Fruit fly (Drosophila melanogaster): ENCODE measurements around the gene fh.
A peak's percentile ranks its signal among the peaks of the same experiment; 100 is the strongest.

The fh gene

dm6 chrX:9119671-9120364 lies 29.1 kb downstream of the fh start (continued):
- TF ChIP-seq unpg (GFP tag; optimal IDR thresholded peaks at IDR 0.05), result no peak
- no peak for TF ChIP-seq MESR4 (GFP tag; optimal IDR thresholded peaks at IDR 0.05)
- peak; percentile 6 for TF ChIP-seq Myb (GFP tag; optimal IDR thresholded peaks at IDR 0.05)
- TF ChIP-seq gsb-n (tag; optimal IDR thresholded peaks at IDR 0.05), result no peak
- TF ChIP-seq CG15269 (tag; optimal IDR thresholded peaks at IDR 0.05), result peak; percentile 50
- peak; percentile 62 for TF ChIP-seq CG2678 (tag; optimal IDR thresholded peaks at IDR 0.05)
- TF ChIP-seq CG7839 (tag; optimal IDR thresholded peaks at IDR 0.05), result peak; percentile 37
- TF ChIP-seq CG3281 (GFP tag; optimal IDR thresholded peaks at IDR 0.05), result peak; percentile 33
- TF ChIP-seq CG8924 (tag; optimal IDR thresholded peaks at IDR 0.05), result peak; percentile 12
- TF ChIP-seq CG16863 (GFP tag; optimal IDR thresholded peaks at IDR 0.05), result peak; percentile 3
- TF ChIP-seq ken (GFP tag; IDR thresholded peaks at IDR 0.05), result 0 out of 3 replicates have a peak, but pooled peaks have one; percentile 11
- no peak for TF ChIP-seq Rx (GFP tag; IDR thresholded peaks at IDR 0.05)
- no peak for TF ChIP-seq D (optimal IDR thresholded peaks at IDR 0.05)
- TF ChIP-seq D (GFP tag; optimal IDR thresholded peaks at IDR 0.05), result peak; percentile 46
- no peak for TF ChIP-seq otp (GFP tag; IDR thresholded peaks at IDR 0.05)
- peak; percentile 8 for TF ChIP-seq CG10267 (tag; optimal IDR thresholded peaks at IDR 0.05)
- peak; percentile 30 for TF ChIP-seq CG2120 (GFP tag; optimal IDR thresholded peaks at IDR 0.05)
- no peak for TF ChIP-seq CG4360 (GFP tag; IDR thresholded peaks at IDR 0.05)
- peak; percentile 27 for TF ChIP-seq CG13424 (tag; optimal IDR thresholded peaks at IDR 0.05)
- peak; percentile 67 for TF ChIP-seq CG11504 (tag; optimal IDR thresholded peaks at IDR 0.05)
- peak; percentile 44 for TF ChIP-seq lmd (GFP tag; IDR thresholded peaks at IDR 0.05)
- TF ChIP-seq CG12659 (GFP tag; optimal IDR thresholded peaks at IDR 0.05), result peak; percentile 15
- peak; percentile 12 for TF ChIP-seq CG1233 (GFP tag; optimal IDR thresholded peaks at IDR 0.05)
- no peak for TF ChIP-seq prd (optimal IDR thresholded peaks at IDR 0.05)
- peak; percentile 41; the same call in 1 of the 3 replicates for TF ChIP-seq prd (GFP tag; IDR thresholded peaks at IDR 0.05)
- TF ChIP-seq CG14710 (tag; optimal IDR thresholded peaks at IDR 0.05), result peak; percentile 22
- peak; percentile 31 for TF ChIP-seq Oli (tag; optimal IDR thresholded peaks at IDR 0.05)
- peak; percentile 1 for TF ChIP-seq lilli (GFP tag; optimal IDR thresholded peaks at IDR 0.05)
- no peak for TF ChIP-seq Trl (optimal IDR thresholded peaks at IDR 0.05)
- TF ChIP-seq Trl (GFP tag; optimal IDR thresholded peaks at IDR 0.05), result no peak
- no peak for TF ChIP-seq Sry-β (GFP tag; optimal IDR thresholded peaks at IDR 0.05)
- peak; percentile 0 for TF ChIP-seq cwo (GFP tag; optimal IDR thresholded peaks at IDR 0.05)
- peak; percentile 31 for TF ChIP-seq ind (GFP tag; optimal IDR thresholded peaks at IDR 0.05)
- no peak for TF ChIP-seq CG18011 (GFP tag; optimal IDR thresholded peaks at IDR 0.05)
- peak; percentile 16 for TF ChIP-seq caup (GFP tag; optimal IDR thresholded peaks at IDR 0.05; ENCODE audit: severe bottlenecking)
- no peak for TF ChIP-seq CG17912 (GFP tag; optimal IDR thresholded peaks at IDR 0.05)
- TF ChIP-seq fd64A (GFP tag; optimal IDR thresholded peaks at IDR 0.05), result no peak
- TF ChIP-seq CG18619 (GFP tag; optimal IDR thresholded peaks at IDR 0.05), result peak; percentile 5
- peak; percentile 4 for TF ChIP-seq CG2875 (GFP tag; optimal IDR thresholded peaks at IDR 0.05)
- no peak for TF ChIP-seq Fer1 (GFP tag; optimal IDR thresholded peaks at IDR 0.05)
- TF ChIP-seq Hmr (GFP tag; optimal IDR thresholded peaks at IDR 0.05), result peak; percentile 24
- TF ChIP-seq CG33557 (GFP tag; optimal IDR thresholded peaks at IDR 0.05), result no peak
- TF ChIP-seq emc (GFP tag; optimal IDR thresholded peaks at IDR 0.05), result no peak
- peak; percentile 34 for TF ChIP-seq CG10209 (GFP tag; optimal IDR thresholded peaks at IDR 0.05)
- TF ChIP-seq CG16779 (GFP tag; IDR thresholded peaks at IDR 0.05), result no peak
- no peak for TF ChIP-seq CG2889 (GFP tag; IDR thresholded peaks at IDR 0.05)
- peak; percentile 63 for TF ChIP-seq Med (GFP tag)
- TF ChIP-seq CG4424 (GFP tag; optimal IDR thresholded peaks at IDR 0.05), result peak; percentile 44
- peak; percentile 19 for TF ChIP-seq Asciz (GFP tag; optimal IDR thresholded peaks at IDR 0.05)
- TF ChIP-seq tin (GFP tag; optimal IDR thresholded peaks at IDR 0.05), result peak; percentile 43
